Fruit fly (Drosophila melanogaster): Measurements from ENCODE around the gene CG17666.

The CG17666 gene

dm6 chr3L:12803159-12804034, 22.3 kb downstream of the CG17666 start:
- TF ChIP-seq kay (GFP tag; ENCODE audit: borderline replicate concordance) (peak; percentile 64), Hr96 (GFP tag; optimal IDR thresholded peaks at IDR 0.05) (no peak), CG7045 (GFP tag; optimal IDR thresholded peaks at IDR 0.05) (peak; percentile 21), Crg-1 (GFP tag; optimal IDR thresholded peaks at IDR 0.05) (no peak), tj (GFP tag; optimal IDR thresholded peaks at IDR 0.05) (peak; percentile 8), CG14711 (tag; optimal IDR thresholded peaks at IDR 0.05) (peak; percentile 18)

dm6 chr3L:12804035-12804729, 23.1 kb downstream of the CG17666 start:
- no peak for TF ChIP-seq cic (GFP tag; optimal IDR thresholded peaks at IDR 0.05)
- peak; percentile 11 for TF ChIP-seq Clk (GFP tag; optimal IDR thresholded peaks at IDR 0.05)
- TF ChIP-seq CG33017 (tag; optimal IDR thresholded peaks at IDR 0.05) = no peak

dm6 chr3L:12804730-12805170, 23.6 kb downstream of the CG17666 start, which contains the start of gene Atg1:
TSS of gene Atg1 (minus strand) at chr3L:12805116.
- TF ChIP-seq Mnt (GFP tag; optimal IDR thresholded peaks at IDR 0.05) = peak; percentile 38
- no peak for TF ChIP-seq CG7101 (tag; optimal IDR thresholded peaks at IDR 0.05)
- no peak for TF ChIP-seq CG5204 (GFP tag; optimal IDR thresholded peaks at IDR 0.05)
- no peak for TF ChIP-seq toe (GFP tag; optimal IDR thresholded peaks at IDR 0.05)
- TF ChIP-seq Clk (GFP tag; optimal IDR thresholded peaks at IDR 0.05) = no peak
- peak; percentile 56 for TF ChIP-seq cic (GFP tag; optimal IDR thresholded peaks at IDR 0.05)
- peak; percentile 16 for TF ChIP-seq CG11617 (GFP tag; optimal IDR thresholded peaks at IDR 0.05)
- peak; percentile 19 for TF ChIP-seq tj (GFP tag; optimal IDR thresholded peaks at IDR 0.05)
- TF ChIP-seq bab1 (GFP tag; optimal IDR thresholded peaks at IDR 0.05) = peak; percentile 60
- TF ChIP-seq cnc (optimal IDR thresholded peaks at IDR 0.05) = no peak
- no peak for TF ChIP-seq CG33017 (tag; optimal IDR thresholded peaks at IDR 0.05)
- TF ChIP-seq CG12768 (GFP tag; optimal IDR thresholded peaks at IDR 0.05) = peak; percentile 36
- TF ChIP-seq CG7045 (GFP tag; optimal IDR thresholded peaks at IDR 0.05) = no peak
- no peak for TF ChIP-seq CG14711 (tag; optimal IDR thresholded peaks at IDR 0.05)
- peak; percentile 74 for TF ChIP-seq pad (GFP tag; optimal IDR thresholded peaks at IDR 0.05)

- TF ChIP-seq CG5204 (GFP tag; optimal IDR thresholded peaks at IDR 0.05) (no peak), bab1 (GFP tag; optimal IDR thresholded peaks at IDR 0.05) (no peak), Mnt (GFP tag; optimal IDR thresholded peaks at IDR 0.05) (no peak), Crg-1 (GFP tag; optimal IDR thresholded peaks at IDR 0.05) (no peak)
Measured at dm6 chr3L:12805660-12806289, 24.6 kb downstream of the CG17666 start, which contains the start of gene Sap130. TSS of gene Sap130 (plus strand) at chr3L:12805902.

- TF ChIP-seq Hr96 (GFP tag; optimal IDR thresholded peaks at IDR 0.05) (no peak), CG12768 (GFP tag; optimal IDR thresholded peaks at IDR 0.05) (peak; percentile 42), pad (GFP tag; optimal IDR thresholded peaks at IDR 0.05) (peak; percentile 22), cic (GFP tag; optimal IDR thresholded peaks at IDR 0.05) (peak; percentile 86), bab1 (GFP tag; optimal IDR thresholded peaks at IDR 0.05) (peak; percentile 41), cnc (optimal IDR thresholded peaks at IDR 0.05) (no peak), Clk (GFP tag; optimal IDR thresholded peaks at IDR 0.05) (no peak), ovo (GFP tag; optimal IDR thresholded peaks at IDR 0.05) (no peak), CG11617 (GFP tag; optimal IDR thresholded peaks at IDR 0.05) (peak; percentile 69), kay (GFP tag; ENCODE audit: borderline replicate concordance) (no peak), Mnt (GFP tag; optimal IDR thresholded peaks at IDR 0.05) (peak; percentile 66), tj (GFP tag; optimal IDR thresholded peaks at IDR 0.05) (peak; percentile 77), CG33017 (tag; optimal IDR thresholded peaks at IDR 0.05) (peak; percentile 75), CG5204 (GFP tag; optimal IDR thresholded peaks at IDR 0.05) (no peak), Crg-1 (GFP tag; optimal IDR thresholded peaks at IDR 0.05) (no peak), toe (GFP tag; optimal IDR thresholded peaks at IDR 0.05) (no peak), CG1620 (GFP tag; optimal IDR thresholded peaks at IDR 0.05) (no peak), CG7045 (GFP tag; optimal IDR thresholded peaks at IDR 0.05) (peak; percentile 46), CG7101 (tag; optimal IDR thresholded peaks at IDR 0.05) (peak; percentile 68), CG14711 (tag; optimal IDR thresholded peaks at IDR 0.05) (peak; percentile 98)
Measured at dm6 chr3L:12806290-12806743, 25.2 kb downstream of the CG17666 start.

dm6 chr3L:12808421-12808820, 27.3 kb downstream of the CG17666 start, which contains the start of gene CG32110:
TSS of gene CG32110 (plus strand) at chr3L:12808721.
- TF ChIP-seq CG7101 (tag; optimal IDR thresholded peaks at IDR 0.05) (no peak), Hr96 (GFP tag; optimal IDR thresholded peaks at IDR 0.05) (no peak)
